Worm (Caenorhabditis elegans) whole organism, L2 larva: ENCODE results near the gene ggtb-1.

Source experiments
- C34F6.9 ChIP-seq: fragments of 150-350 bp; optimal IDR thresholded peaks from 2 replicates; lab custom pipeline; 2014; ENCODE audit warnings: missing biosample characterization, missing genetic modification characterization
- F13H6.1 ChIP-seq: sonication (generic microtip); optimal IDR thresholded peaks from 2 replicates; lab custom pipeline; 2016; ENCODE audit warnings: missing genetic modification characterization, missing compliant biosample characterization
- R02D3.7 ChIP-seq: fragments of 150-350 bp; optimal IDR thresholded peaks from 2 replicates; lab custom pipeline; 2014; ENCODE audit warnings: missing biosample characterization, missing genetic modification characterization
- Y55F3AM.14 ChIP-seq: fragments of 200-800 bp; sonication (Bioruptor generic); optimal IDR thresholded peaks from 2 replicates; lab custom pipeline; 2018; ENCODE audit warnings: mild to moderate bottlenecking, missing genetic modification characterization, missing compliant biosample characterization
- ZK546.5 ChIP-seq: sonication (generic microtip); optimal IDR thresholded peaks from 2 replicates; lab custom pipeline; 2017; ENCODE audit warnings: missing biosample characterization, missing genetic modification characterization
- alr-1 ChIP-seq: fragments of 150-350 bp; optimal IDR thresholded peaks from 2 replicates; lab custom pipeline; 2014; ENCODE audit warnings: missing biosample characterization, missing genetic modification characterization
- aly-2 ChIP-seq: fragments of 150-350 bp; optimal IDR thresholded peaks from 2 replicates; lab custom pipeline; 2014; ENCODE audit warnings: missing biosample characterization, missing genetic modification characterization
- ama-1 ChIP-seq: fragments of 150-350 bp; optimal IDR thresholded peaks from 2 replicates; lab custom pipeline; 2018; ENCODE audit warnings: inconsistent platforms
- blmp-1 ChIP-seq: sonication (generic microtip); optimal IDR thresholded peaks from 2 replicates; lab custom pipeline; 2017; ENCODE audit warnings: missing genetic modification characterization, mild to moderate bottlenecking, missing compliant biosample characterization, antibody characterized with exemption, moderate library complexity; ENCODE audit not compliant: insufficient read depth
- ceh-16 ChIP-seq: fragments of 150-350 bp; optimal IDR thresholded peaks from 2 replicates; lab custom pipeline; 2014; ENCODE audit warnings: missing biosample characterization, missing genetic modification characterization
- dmd-4 ChIP-seq: sonication (generic microtip); optimal IDR thresholded peaks from 2 replicates; lab custom pipeline; 2017; ENCODE audit warnings: missing biosample characterization, missing genetic modification characterization
- egl-27 ChIP-seq: sonication (generic microtip); optimal IDR thresholded peaks from 3 replicates; lab custom pipeline; 2017; ENCODE audit warnings: missing biosample characterization, missing genetic modification reagents, missing genetic modification characterization
- elt-1 ChIP-seq: fragments of 150-350 bp; optimal IDR thresholded peaks from 2 replicates; lab custom pipeline; 2014; ENCODE audit warnings: missing biosample characterization, missing genetic modification characterization
- elt-3 ChIP-seq: sonication (generic microtip); optimal IDR thresholded peaks from 2 replicates; lab custom pipeline; 2017; ENCODE audit warnings: missing biosample characterization, missing genetic modification characterization
- fos-1 ChIP-seq: fragments of 150-350 bp; optimal IDR thresholded peaks from 2 replicates; lab custom pipeline; 2014; ENCODE audit warnings: missing biosample characterization, missing genetic modification characterization
- lin-11 ChIP-seq: fragments of 150-350 bp; sonication (generic microtip); optimal IDR thresholded peaks from 2 replicates; lab custom pipeline; 2014; ENCODE audit warnings: missing biosample characterization, missing genetic modification characterization, inconsistent platforms, mixed read lengths
- lin-13 ChIP-seq: fragments of 150-350 bp; optimal IDR thresholded peaks from 2 replicates; lab custom pipeline; 2014; ENCODE audit warnings: missing biosample characterization, missing genetic modification reagents, missing genetic modification characterization
- lsy-2 ChIP-seq, 2 experiments: fragments of 150-350 bp in 1 of 2; sonication (generic microtip) in 1 of 2; optimal IDR thresholded peaks; 2 replicates each; lab custom pipeline; 2014 to 2017; ENCODE audit warnings: missing biosample characterization in 2 of 2, missing genetic modification characterization in 2 of 2
- mab-5 ChIP-seq: fragments of 150-350 bp; optimal IDR thresholded peaks from 2 replicates; lab custom pipeline; 2014; ENCODE audit warnings: missing biosample characterization, missing genetic modification characterization
- mdl-1 ChIP-seq, 2 experiments: fragments of 150-350 bp in 1 of 2; sonication (generic microtip) in 1 of 2; optimal IDR thresholded peaks; 2 replicates each; lab custom pipeline; 2017; ENCODE audit warnings: missing biosample characterization in 2 of 2, missing genetic modification characterization in 2 of 2
- nhr-11 ChIP-seq: fragments of 150-350 bp; optimal IDR thresholded peaks from 2 replicates; lab custom pipeline; 2014; ENCODE audit warnings: missing biosample characterization, missing genetic modification characterization
- nhr-12 ChIP-seq: fragments of 150-350 bp; optimal IDR thresholded peaks from 2 replicates; lab custom pipeline; 2014; ENCODE audit warnings: missing biosample characterization, missing genetic modification characterization
- nhr-129 ChIP-seq: fragments of 150-350 bp; optimal IDR thresholded peaks from 2 replicates; lab custom pipeline; 2014; ENCODE audit warnings: missing biosample characterization, missing genetic modification characterization
- nhr-21 ChIP-seq: fragments of 150-350 bp; optimal IDR thresholded peaks from 2 replicates; lab custom pipeline; 2014; ENCODE audit warnings: missing biosample characterization, missing genetic modification characterization
- nhr-23 ChIP-seq: fragments of 150-350 bp; optimal IDR thresholded peaks from 2 replicates; lab custom pipeline; 2014; ENCODE audit warnings: missing biosample characterization, missing genetic modification reagents, missing genetic modification characterization
- nhr-237 ChIP-seq: fragments of 150-350 bp; optimal IDR thresholded peaks from 2 replicates; lab custom pipeline; 2014; ENCODE audit warnings: missing biosample characterization, missing genetic modification characterization
- nhr-25 ChIP-seq: fragments of 150-350 bp; sonication (generic microtip); optimal IDR thresholded peaks from 3 replicates; lab custom pipeline; 2014; ENCODE audit warnings: missing biosample characterization, missing genetic modification characterization
- nhr-77 ChIP-seq: fragments of 150-350 bp; optimal IDR thresholded peaks from 2 replicates; lab custom pipeline; 2014; ENCODE audit warnings: missing biosample characterization, missing genetic modification characterization
- peb-1 ChIP-seq: fragments of 150-350 bp; optimal IDR thresholded peaks from 2 replicates; lab custom pipeline; 2014; ENCODE audit warnings: missing biosample characterization, missing genetic modification characterization
- skn-1 ChIP-seq: sonication (generic microtip); optimal IDR thresholded peaks from 2 replicates; lab custom pipeline; 2017; ENCODE audit warnings: missing biosample characterization, missing genetic modification characterization
- sma-3 ChIP-seq: sonication (generic microtip); optimal IDR thresholded peaks from 2 replicates; lab custom pipeline; 2016; ENCODE audit warnings: missing genetic modification reagents, missing genetic modification characterization, missing compliant biosample characterization
- sma-9 ChIP-seq, 2 experiments: fragments of 150-350 bp in 1 of 2; sonication (generic microtip) in 1 of 2; optimal IDR thresholded peaks; 2 replicates each; lab custom pipeline; 2014 to 2016; ENCODE audit warnings: missing genetic modification characterization in 2 of 2, mild to moderate bottlenecking in 1 of 2, missing biosample characterization in 1 of 2, missing compliant biosample characterization in 1 of 2, missing genetic modification reagents in 1 of 2, moderate library complexity in 1 of 2
- snpc-4 ChIP-seq: fragments of 150-350 bp; optimal IDR thresholded peaks from 2 replicates; lab custom pipeline; 2014; ENCODE audit warnings: missing biosample characterization, missing genetic modification characterization
- unc-39 ChIP-seq: fragments of 150-350 bp; optimal IDR thresholded peaks from 2 replicates; lab custom pipeline; 2014; ENCODE audit warnings: missing biosample characterization, missing genetic modification characterization
- unc-55 ChIP-seq: fragments of 150-350 bp; sonication (generic microtip); optimal IDR thresholded peaks from 3 replicates; lab custom pipeline; 2014; ENCODE audit warnings: missing biosample characterization, missing genetic modification reagents, missing genetic modification characterization
- unc-62 ChIP-seq: fragments of 150-350 bp; optimal IDR thresholded peaks from 2 replicates; lab custom pipeline; 2014; ENCODE audit warnings: missing biosample characterization, missing genetic modification reagents, missing genetic modification characterization
- ztf-1 ChIP-seq: fragments of 200-800 bp; sonication (Bioruptor generic); conservative IDR thresholded peaks from 2 replicates; pipeline ENCODE4 v1.3.6; 2022; ENCODE audit warnings: missing genetic modification characterization, missing compliant biosample characterization
- ztf-11 ChIP-seq: sonication (generic microtip); optimal IDR thresholded peaks from 2 replicates; lab custom pipeline; 2017; ENCODE audit warnings: missing biosample characterization, missing genetic modification characterization
- ztf-4 ChIP-seq: fragments of 150-350 bp; optimal IDR thresholded peaks from 2 replicates; lab custom pipeline; 2014; ENCODE audit warnings: missing biosample characterization, missing genetic modification characterization

The ggtb-1 gene

DNA sequence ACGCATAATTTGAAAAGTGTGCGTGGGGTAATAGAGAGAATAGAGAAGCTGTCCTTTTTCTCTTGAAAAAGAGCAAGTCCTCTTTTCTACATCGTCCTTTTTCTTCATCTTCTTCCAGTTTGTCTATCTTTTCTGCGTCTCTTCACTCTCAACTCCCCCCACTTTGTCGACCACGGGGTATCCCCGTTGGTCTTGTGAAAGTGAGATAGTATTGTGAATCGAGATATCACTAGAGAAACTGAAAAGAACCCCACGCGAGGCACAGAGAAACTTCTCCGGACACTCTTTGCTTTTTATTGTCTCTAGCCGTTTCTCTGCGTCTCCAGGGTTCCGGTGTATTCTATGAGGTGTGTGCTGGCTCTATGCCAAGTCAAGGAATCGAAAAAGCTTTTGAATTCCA, 22.1 kb downstream of the ggtb-1 start (continued):
- TF ChIP-seq blmp-1 (tag; lab: Kevin White, UChicago), result peak; percentile 49
- peak; percentile 96 for TF ChIP-seq F13H6.1 (tag; lab: Kevin White, UChicago)
- peak; percentile 52 for TF ChIP-seq unc-62 (GFP tag; lab: Kevin White, UChicago)
- no peak for TF ChIP-seq nhr-237 (tag; lab: Kevin White, UChicago)
- peak; percentile 88 for TF ChIP-seq sma-3 (GFP tag; lab: Kevin White, UChicago)
- TF ChIP-seq mab-5, result peak; percentile 84
- TF ChIP-seq nhr-12, result no peak
- no peak for TF ChIP-seq dmd-4 (tag; lab: Kevin White, UChicago)
- TF ChIP-seq ceh-16, result peak; percentile 76
- TF ChIP-seq unc-55 (GFP tag; lab: Kevin White, UChicago), result peak; percentile 89
- TF ChIP-seq snpc-4 (tag; lab: Kevin White, UChicago), result peak; percentile 76
- TF ChIP-seq mdl-1 (tag; optimal IDR thresholded peaks at IDR 0.05; lab: Kevin White, UChicago), result peak; percentile 98 to 99
- TF ChIP-seq unc-39 (tag; lab: Kevin White, UChicago), result no peak
- TF ChIP-seq elt-3 (tag; lab: Kevin White, UChicago), result no peak
- no peak for TF ChIP-seq aly-2 (tag; lab: Kevin White, UChicago)
- no peak for TF ChIP-seq nhr-23 (tag; lab: Kevin White, UChicago)
- TF ChIP-seq nhr-21 (tag; lab: Kevin White, UChicago), result peak; percentile 93
- TF ChIP-seq, all 48 proteins: peak for 31

ce11 chrIII:7158709-7159108, 25.1 kb downstream of the ggtb-1 start, which contains the start of gene nuo-4:
TSS of gene nuo-4 (minus strand) at chrIII:7158809.
- no peak for TF ChIP-seq ztf-4
- no peak for TF ChIP-seq ztf-11 (tag; lab: Kevin White, UChicago)
- no peak for TF ChIP-seq nhr-25 (tag; lab: Kevin White, UChicago)
- no peak for TF ChIP-seq sma-3 (GFP tag; lab: Kevin White, UChicago)
- TF ChIP-seq elt-1 (tag; lab: Kevin White, UChicago), result no peak
- TF ChIP-seq R02D3.7 (tag; lab: Kevin White, UChicago), result no peak
- no peak for TF ChIP-seq skn-1
- TF ChIP-seq mab-5, result no peak
- no peak for TF ChIP-seq ztf-1
- TF ChIP-seq ceh-16, result no peak
- TF ChIP-seq F13H6.1 (tag; lab: Kevin White, UChicago), result no peak
- no peak for TF ChIP-seq nhr-77 (tag; lab: Kevin White, UChicago)
- no peak for TF ChIP-seq nhr-129
- TF ChIP-seq, all 48 proteins: peak for 0

DNA sequence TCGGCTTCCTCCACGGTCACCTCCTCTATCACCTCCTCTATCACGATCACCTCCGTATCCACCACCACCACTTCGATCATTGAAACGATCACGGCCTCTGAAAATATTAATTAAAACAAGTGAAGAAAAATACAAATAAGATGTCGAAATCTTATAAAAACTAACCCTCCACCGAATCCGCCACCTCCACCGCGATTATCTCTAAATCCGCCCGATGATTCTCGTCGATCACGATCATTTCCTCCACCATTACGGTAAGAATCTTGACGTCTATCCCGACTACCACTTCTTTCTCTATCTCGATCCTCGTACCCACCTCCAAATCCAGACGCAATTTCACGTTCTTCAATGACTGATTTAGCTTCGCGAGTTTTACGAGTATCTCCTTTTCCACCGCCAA, 25.7 kb downstream of the ggtb-1 start:
- TF ChIP-seq egl-27 (tag; lab: Kevin White, UChicago) (no peak), nhr-11 (tag; lab: Kevin White, UChicago) (no peak), nhr-12 (no peak), ztf-1 (no peak), F13H6.1 (tag; lab: Kevin White, UChicago) (no peak), fos-1 (tag; lab: Kevin White, UChicago) (no peak), mdl-1 (tag; optimal IDR thresholded peaks at IDR 0.05; lab: Kevin White, UChicago) (no peak), sma-3 (GFP tag; lab: Kevin White, UChicago) (no peak), nhr-77 (tag; lab: Kevin White, UChicago) (no peak), nhr-23 (tag; lab: Kevin White, UChicago) (no peak), peb-1 (tag; lab: Kevin White, UChicago) (no peak), ama-1 (no peak)

DNA sequence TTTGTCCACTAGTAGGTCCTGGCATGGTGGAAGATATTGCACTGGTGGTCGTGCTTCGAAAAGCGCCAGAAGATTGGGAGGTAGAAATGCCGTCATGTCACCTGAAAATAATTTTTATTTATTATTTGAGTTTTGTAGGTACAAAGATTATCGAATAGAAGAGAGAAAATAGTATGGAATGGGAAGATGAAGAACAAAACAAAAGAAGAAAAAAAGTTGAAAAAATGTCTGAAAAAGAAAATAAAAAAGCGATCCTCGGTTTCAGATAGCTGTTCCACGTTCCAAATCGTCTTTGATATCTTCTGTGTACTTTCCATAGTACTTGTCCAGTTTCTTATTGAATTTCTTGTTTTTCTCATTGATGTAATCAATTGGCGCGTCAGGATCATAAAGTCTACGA, 27.5 kb downstream of the ggtb-1 start, which contains the start of gene rnp-7:
Gene rnp-7 (minus strand): TSS at position 101 of the 400 bp plus-strand sequence.
- TF ChIP-seq ZK546.5 (tag; lab: Kevin White, UChicago), result no peak
- no peak for TF ChIP-seq C34F6.9
- TF ChIP-seq, all 48 proteins: peak for 0

DNA sequence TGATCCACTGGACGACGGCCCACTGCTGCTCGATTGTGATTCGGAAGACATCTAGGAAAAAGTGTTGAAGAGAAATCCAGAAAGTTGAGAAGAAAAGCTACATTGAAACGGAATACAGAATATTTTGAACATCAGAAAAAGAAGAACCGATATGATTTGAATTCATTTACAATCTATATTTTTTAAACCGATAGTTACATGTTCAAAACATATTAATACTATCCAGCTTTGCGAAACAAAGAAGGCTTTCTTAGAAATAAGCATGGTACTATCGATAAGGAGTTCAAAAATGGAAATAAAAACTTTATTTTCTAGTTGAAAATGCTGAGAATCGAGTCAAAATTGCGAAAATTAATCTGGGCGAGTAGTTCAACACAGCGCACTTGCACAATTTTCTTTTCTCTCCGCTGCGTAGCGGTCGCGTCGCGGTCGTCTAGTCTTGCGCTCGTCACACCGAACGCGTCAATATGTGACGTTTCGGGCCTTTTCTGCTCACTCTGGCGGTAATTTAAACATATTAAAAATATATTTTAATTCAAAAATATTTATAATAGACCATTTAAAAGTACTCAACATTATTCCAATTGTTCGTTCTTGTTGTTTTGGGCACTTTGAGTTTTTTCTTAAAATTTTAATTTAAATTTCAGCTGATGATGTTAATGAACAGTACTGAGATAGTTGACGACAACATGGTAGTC, 28.6 kb downstream of the ggtb-1 start, which contains the start of the genes syf-2 and K04G7.1:
Gene syf-2 (minus strand): TSS at position 51 of the 698 bp plus-strand sequence.
Gene K04G7.1 (plus strand): TSS at position 648 of the 698 bp plus-strand sequence.
- TF ChIP-seq R02D3.7 (tag; lab: Kevin White, UChicago), result peak; percentile 19
- no peak for TF ChIP-seq ztf-1
- TF ChIP-seq peb-1 (tag; lab: Kevin White, UChicago), result no peak
- TF ChIP-seq elt-1 (tag; lab: Kevin White, UChicago), result no peak
- TF ChIP-seq nhr-23 (tag; lab: Kevin White, UChicago), result no peak
- TF ChIP-seq fos-1 (tag; lab: Kevin White, UChicago), result peak; percentile 82
- TF ChIP-seq sma-9 (GFP tag; optimal IDR thresholded peaks at IDR 0.05; lab: Kevin White, UChicago), result peak; percentile 83
- TF ChIP-seq sma-9 (tag; optimal IDR thresholded peaks at IDR 0.05; lab: Kevin White, UChicago), result no peak
- TF ChIP-seq alr-1 (tag; lab: Kevin White, UChicago), result no peak
- peak; percentile 92 for TF ChIP-seq egl-27 (tag; lab: Kevin White, UChicago)
- TF ChIP-seq Y55F3AM.14 (GFP tag; lab: Kevin White, UChicago), result no peak
- TF ChIP-seq nhr-77 (tag; lab: Kevin White, UChicago), result peak; percentile 32
- TF ChIP-seq mdl-1 (tag; optimal IDR thresholded peaks at IDR 0.05; lab: Kevin White, UChicago), result peak in 1 of 2 experiments; percentile 67
- no peak for TF ChIP-seq nhr-11 (tag; lab: Kevin White, UChicago)
- peak; percentile 87 for TF ChIP-seq lin-11 (tag; lab: Kevin White, UChicago)
- peak; percentile 86 for TF ChIP-seq sma-3 (GFP tag; lab: Kevin White, UChicago)
- TF ChIP-seq lsy-2 (tag; optimal IDR thresholded peaks at IDR 0.05; lab: Kevin White, UChicago), result peak; percentile 78 to 96
- TF ChIP-seq elt-3 (tag; lab: Kevin White, UChicago), result no peak
- peak; percentile 79 for TF ChIP-seq mab-5
- peak; percentile 56 for TF ChIP-seq ceh-16
- TF ChIP-seq nhr-129, result peak; percentile 82
- TF ChIP-seq blmp-1 (tag; lab: Kevin White, UChicago), result peak; percentile 63
- no peak for TF ChIP-seq nhr-12
- peak; percentile 82 for TF ChIP-seq snpc-4 (tag; lab: Kevin White, UChicago)
- TF ChIP-seq lin-13 (GFP tag; lab: Kevin White, UChicago), result peak; percentile 99
- TF ChIP-seq aly-2 (tag; lab: Kevin White, UChicago), result no peak
- no peak for TF ChIP-seq unc-62 (GFP tag; lab: Kevin White, UChicago)
